Worm (Caenorhabditis elegans) whole organism, L4 larva: Measurements from ENCODE around the gene pak-2.

Experiments
- F26F4.8 ChIP-seq: fragments of 200-800 bp; sonication (Bioruptor generic); conservative IDR thresholded peaks from 2 replicates; pipeline ENCODE4 v1.3.6; 2022; ENCODE audit warnings: missing genetic modification characterization, missing compliant biosample characterization
- T20F7.1 ChIP-seq: fragments of 200-800 bp; sonication (Bioruptor generic); optimal IDR thresholded peaks from 2 replicates; lab custom pipeline; 2018; ENCODE audit warnings: mild to moderate bottlenecking, missing genetic modification characterization, missing compliant biosample characterization
- T26A8.4 ChIP-seq: fragments of 200-800 bp; sonication (Bioruptor generic); IDR thresholded peaks from 2 replicates; pipeline ENCODE4 v1.3.6; 2022; ENCODE audit warnings: missing genetic modification characterization, missing compliant biosample characterization
- Y48G9A.11 ChIP-seq: fragments of 200-800 bp; sonication (Bioruptor generic); IDR thresholded peaks from 2 replicates; pipeline ENCODE4 v1.3.6; 2022; ENCODE audit warnings: missing genetic modification reagents, missing genetic modification characterization, missing compliant biosample characterization
- Y75B8A.6 ChIP-seq: fragments of 200-800 bp; sonication (Bioruptor generic); IDR thresholded peaks from 2 replicates; pipeline ENCODE4 v1.3.6; 2022; ENCODE audit warnings: missing genetic modification reagents, missing genetic modification characterization, missing compliant biosample characterization
- ZK337.2 ChIP-seq: fragments of 200-800 bp; sonication (Bioruptor generic); IDR thresholded peaks from 2 replicates; pipeline ENCODE4 v1.3.6; 2022; ENCODE audit warnings: missing genetic modification reagents, missing genetic modification characterization, missing compliant biosample characterization
- ceh-20 ChIP-seq: fragments of 200-800 bp; sonication (Bioruptor generic); IDR thresholded peaks from 2 replicates; pipeline ENCODE4 v1.3.6; 2022; ENCODE audit warnings: missing genetic modification reagents, missing genetic modification characterization, missing compliant biosample characterization
- ceh-28 ChIP-seq: fragments of 150-350 bp; optimal IDR thresholded peaks from 2 replicates; lab custom pipeline; 2014; ENCODE audit warnings: missing biosample characterization, missing genetic modification reagents, missing genetic modification characterization
- ceh-32 ChIP-seq: sonication (generic microtip); optimal IDR thresholded peaks from 2 replicates; lab custom pipeline; 2016; ENCODE audit warnings: mild to moderate bottlenecking, missing genetic modification characterization, missing compliant biosample characterization; ENCODE audit not compliant: poor library complexity
- ceh-44 ChIP-seq: fragments of 200-800 bp; sonication (Bioruptor generic); IDR thresholded peaks from 2 replicates; pipeline ENCODE4 v1.3.6; 2022; ENCODE audit warnings: missing genetic modification reagents, missing genetic modification characterization, missing compliant biosample characterization
- cey-2 ChIP-seq: sonication (generic microtip); optimal IDR thresholded peaks from 3 replicates; lab custom pipeline; 2017; ENCODE audit warnings: missing genetic modification characterization, mild to moderate bottlenecking, missing compliant biosample characterization, antibody characterized with exemption, borderline replicate concordance; ENCODE audit not compliant: insufficient read depth
- daf-16 ChIP-seq, 3 experiments: sonication (generic microtip); optimal IDR thresholded peaks; 2 replicates each; lab custom pipeline; 2016 to 2017; ENCODE audit warnings: missing genetic modification characterization in 3 of 3, missing genetic modification reagents in 3 of 3, mild to moderate bottlenecking in 2 of 3, missing compliant biosample characterization in 2 of 3, missing biosample characterization in 1 of 3, moderate library complexity in 1 of 3
- daf-8 ChIP-seq: fragments of 200-800 bp; sonication (Bioruptor generic); IDR thresholded peaks from 2 replicates; pipeline ENCODE4 v1.3.6; 2022; ENCODE audit warnings: missing genetic modification characterization, missing compliant biosample characterization
- dmd-6 ChIP-seq: fragments of 200-800 bp; sonication (Bioruptor generic); IDR thresholded peaks from 2 replicates; pipeline ENCODE4 v1.3.6; 2022; ENCODE audit warnings: missing genetic modification reagents, missing genetic modification characterization, missing compliant biosample characterization
- dmd-9 ChIP-seq: fragments of 200-800 bp; sonication (Bioruptor generic); IDR thresholded peaks from 2 replicates; pipeline ENCODE4 v1.3.6; 2022; ENCODE audit warnings: missing genetic modification reagents, missing genetic modification characterization, missing compliant biosample characterization
- dve-1 ChIP-seq: sonication (generic microtip); optimal IDR thresholded peaks from 2 replicates; lab custom pipeline; 2017; ENCODE audit warnings: antibody characterized with exemption, mild to moderate bottlenecking, missing genetic modification characterization, missing compliant biosample characterization; ENCODE audit not compliant: insufficient read depth
- fos-1 ChIP-seq: fragments of 150-350 bp; optimal IDR thresholded peaks from 2 replicates; lab custom pipeline; 2014; ENCODE audit warnings: missing biosample characterization, missing genetic modification characterization
- gei-8 ChIP-seq: fragments of 200-800 bp; sonication (Bioruptor generic); optimal IDR thresholded peaks from 2 replicates; lab custom pipeline; 2018; ENCODE audit warnings: mild to moderate bottlenecking, missing genetic modification characterization, missing compliant biosample characterization
- hlh-11 ChIP-seq: fragments of 200-800 bp; sonication (Bioruptor generic); optimal IDR thresholded peaks from 2 replicates; lab custom pipeline; 2018; ENCODE audit warnings: mild to moderate bottlenecking, missing genetic modification characterization, missing compliant biosample characterization
- hlh-30 ChIP-seq: sonication (generic microtip); optimal IDR thresholded peaks from 2 replicates; lab custom pipeline; 2017; ENCODE audit warnings: antibody characterized with exemption, mild to moderate bottlenecking, missing genetic modification characterization, missing compliant biosample characterization; ENCODE audit not compliant: insufficient read depth
- hmg-1.1 ChIP-seq: fragments of 200-800 bp; sonication (Bioruptor generic); IDR thresholded peaks from 2 replicates; pipeline ENCODE4 v1.3.6; 2022; ENCODE audit warnings: missing genetic modification reagents, missing genetic modification characterization, missing compliant biosample characterization
- lin-1 ChIP-seq: fragments of 200-800 bp; sonication (Bioruptor generic); IDR thresholded peaks from 2 replicates; pipeline ENCODE4 v1.3.6; 2022; ENCODE audit warnings: missing genetic modification reagents, missing genetic modification characterization, missing compliant biosample characterization
- lin-15B ChIP-seq: fragments of 150-350 bp; sonication (generic microtip); optimal IDR thresholded peaks from 3 replicates; lab custom pipeline; 2014; ENCODE audit warnings: missing biosample characterization, missing genetic modification characterization
- lin-39 ChIP-seq: fragments of 150-350 bp; optimal IDR thresholded peaks from 2 replicates; lab custom pipeline; 2014; ENCODE audit warnings: missing biosample characterization, missing genetic modification reagents, missing genetic modification characterization
- lir-3 ChIP-seq: sonication (generic microtip); optimal IDR thresholded peaks from 2 replicates; lab custom pipeline; 2016; ENCODE audit warnings: mild to moderate bottlenecking, missing genetic modification characterization, missing compliant biosample characterization
- lsy-2 ChIP-seq, 2 experiments: fragments of 150-350 bp in 1 of 2; sonication (generic microtip) in 1 of 2; optimal IDR thresholded peaks; 2 replicates each; lab custom pipeline; 2014 to 2017; ENCODE audit warnings: missing biosample characterization in 2 of 2, missing genetic modification characterization in 2 of 2
- madf-5 ChIP-seq, 2 experiments: fragments of 200-800 bp; sonication (Bioruptor generic); IDR thresholded peaks; 2 replicates each; pipeline ENCODE4 v1.3.6; 2022; ENCODE audit warnings: missing compliant biosample characterization in 2 of 2, missing genetic modification characterization in 2 of 2
- madf-9 ChIP-seq: fragments of 200-800 bp; sonication (Bioruptor generic); conservative IDR thresholded peaks from 2 replicates; pipeline ENCODE4 v1.3.6; 2022; ENCODE audit warnings: missing genetic modification reagents, missing genetic modification characterization, missing compliant biosample characterization
- mdl-1 ChIP-seq, 2 experiments: fragments of 150-350 bp in 1 of 2; sonication (generic microtip) in 1 of 2; optimal IDR thresholded peaks; 2 replicates each; lab custom pipeline; 2014 to 2017; ENCODE audit warnings: missing biosample characterization in 2 of 2, missing genetic modification characterization in 2 of 2
- mep-1 ChIP-seq: fragments of 150-350 bp; sonication (generic microtip); optimal IDR thresholded peaks from 3 replicates; lab custom pipeline; 2014; ENCODE audit warnings: missing biosample characterization, missing genetic modification characterization
- mxl-3 ChIP-seq: fragments of 200-800 bp; sonication (Bioruptor generic); optimal IDR thresholded peaks from 2 replicates; lab custom pipeline; 2018; ENCODE audit warnings: mild to moderate bottlenecking, missing genetic modification characterization, missing compliant biosample characterization
- nhr-102 ChIP-seq: sonication (generic microtip); optimal IDR thresholded peaks from 2 replicates; lab custom pipeline; 2016; ENCODE audit warnings: mild to moderate bottlenecking, missing genetic modification characterization, moderate library complexity, missing compliant biosample characterization
- nhr-28 ChIP-seq: fragments of 150-350 bp; optimal IDR thresholded peaks from 2 replicates; lab custom pipeline; 2014; ENCODE audit warnings: missing biosample characterization, missing genetic modification characterization
- nhr-42 ChIP-seq: fragments of 200-800 bp; sonication (Bioruptor generic); IDR thresholded peaks from 2 replicates; pipeline ENCODE4 v1.3.6; 2022; ENCODE audit warnings: missing genetic modification characterization, missing compliant biosample characterization
- nhr-48 ChIP-seq: sonication (generic microtip); optimal IDR thresholded peaks from 2 replicates; lab custom pipeline; 2016; ENCODE audit warnings: mild to moderate bottlenecking, missing genetic modification characterization, missing compliant biosample characterization
- nhr-77 ChIP-seq: fragments of 150-350 bp; optimal IDR thresholded peaks from 2 replicates; lab custom pipeline; 2014; ENCODE audit warnings: missing biosample characterization, missing genetic modification characterization
- php-3 ChIP-seq: fragments of 200-800 bp; sonication (Bioruptor generic); IDR thresholded peaks from 2 replicates; pipeline ENCODE4 v1.3.6; 2022; ENCODE audit warnings: missing genetic modification reagents, missing genetic modification characterization, missing compliant biosample characterization
- pqm-1 ChIP-seq: sonication (generic microtip); optimal IDR thresholded peaks from 2 replicates; lab custom pipeline; 2017; ENCODE audit warnings: missing biosample characterization, missing genetic modification characterization
- skn-1 ChIP-seq: fragments of 150-350 bp; optimal IDR thresholded peaks from 2 replicates; lab custom pipeline; 2014; ENCODE audit warnings: missing biosample characterization, missing genetic modification characterization
- tra-1 ChIP-seq: fragments of 200-800 bp; sonication (Bioruptor generic); IDR thresholded peaks from 2 replicates; pipeline ENCODE4 v1.3.6; 2022; ENCODE audit warnings: missing genetic modification reagents, missing genetic modification characterization, missing compliant biosample characterization
- unc-62 ChIP-seq, 3 experiments: fragments of 150-350 bp in 1 of 3; sonication (generic microtip); optimal IDR thresholded peaks in 2 of 3; peaks in 1 of 3; 1 replicate in 1 of 3; 2 replicates in 2 of 3; lab custom pipeline; 2014 to 2017; ENCODE audit warnings: missing biosample characterization in 3 of 3, missing genetic modification characterization in 3 of 3, missing genetic modification reagents in 3 of 3, missing genotype in 1 of 3

The pak-2 gene

DNA sequence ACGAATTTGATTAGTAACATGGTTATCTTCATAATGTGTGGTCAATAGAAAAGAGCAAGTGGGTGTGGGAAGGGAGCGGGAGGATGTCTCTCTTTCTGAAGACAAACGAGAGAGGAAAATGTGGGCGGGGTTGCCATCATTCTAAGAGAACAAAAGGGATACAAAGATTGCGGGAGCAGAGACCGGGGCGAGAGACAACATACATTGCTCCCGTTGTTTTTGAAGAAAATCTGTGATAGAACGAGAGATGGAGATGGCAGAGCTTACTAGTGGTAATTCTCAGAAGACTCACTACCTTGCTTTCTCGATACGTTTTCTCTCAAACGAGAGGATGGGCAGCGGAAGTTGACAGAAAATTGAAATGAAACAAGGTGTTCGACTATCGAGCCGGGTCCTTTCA, 34.1 kb upstream of the pak-2 start:
- TF ChIP-seq lsy-2 (tag; optimal IDR thresholded peaks at IDR 0.05; lab: Kevin White, UChicago) (no peak), lin-39 (tag; lab: Kevin White, UChicago) (no peak), ceh-28 (tag; lab: Kevin White, UChicago) (no peak), lir-3 (tag; lab: Kevin White, UChicago) (no peak), Y48G9A.11 (GFP tag; lab: Robert Waterston, UW) (no peak), madf-5 (GFP tag; IDR thresholded peaks at IDR 0.05; lab: Robert Waterston, UW) (no peak)
- TF ChIP-seq, all 104 proteins: peak for 0

DNA sequence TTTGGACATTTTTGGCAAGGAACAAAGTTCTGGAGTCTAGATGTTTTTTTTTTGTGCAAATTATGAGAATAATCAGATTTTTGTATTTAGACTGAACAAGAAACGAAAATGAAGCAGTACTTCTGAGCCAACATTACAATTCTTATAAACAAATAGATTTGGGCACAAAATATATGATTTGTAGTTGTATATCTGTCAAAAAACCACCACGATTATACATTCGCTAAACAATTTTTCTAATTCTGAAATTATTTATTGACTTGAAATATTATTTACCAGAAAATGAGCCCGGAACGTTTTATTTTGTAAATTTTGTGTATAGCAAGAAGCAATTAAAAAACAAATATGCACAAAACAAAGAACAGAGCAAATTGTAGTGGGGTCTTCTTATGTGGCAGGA, 32.2 kb upstream of the pak-2 start:
- peak; percentile 22 for TF ChIP-seq fos-1 (tag; lab: Kevin White, UChicago)
- TF ChIP-seq hmg-1.1 (GFP tag; lab: Robert Waterston, UW): no peak

DNA sequence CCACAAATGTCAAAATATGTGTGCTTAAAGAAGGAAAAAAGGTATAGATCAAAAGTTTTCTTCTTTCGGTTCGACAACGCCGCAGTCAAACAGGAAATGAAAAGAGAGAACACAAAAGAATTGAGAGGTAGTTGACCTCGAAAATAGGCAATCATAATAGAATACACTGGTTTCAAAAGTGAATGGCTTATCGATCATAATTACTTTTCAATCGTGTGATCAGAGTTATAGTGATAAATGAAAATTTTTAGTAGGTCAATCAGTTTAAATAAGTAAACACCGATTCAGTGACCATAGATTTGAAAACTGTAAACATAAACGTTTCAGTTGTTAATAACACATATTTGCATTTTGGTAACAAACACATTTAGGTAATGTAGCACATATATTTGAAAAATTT, 31.2 kb upstream of the pak-2 start:
- TF ChIP-seq ZK337.2 (GFP tag; lab: Robert Waterston, UW) (no peak), nhr-77 (tag; lab: Kevin White, UChicago) (peak; percentile 85), dmd-9 (no peak), unc-62 (GFP tag; optimal IDR thresholded peaks at IDR 0.05 in 1 of 2; lab: Kevin White, UChicago) (peak in 1 of 2 experiments; percentile 15), unc-62 (tag; optimal IDR thresholded peaks at IDR 0.05; lab: Kevin White, UChicago) (no peak), skn-1 (tag; lab: Kevin White, UChicago) (no peak), nhr-28 (tag; lab: Kevin White, UChicago) (peak; percentile 89), lin-15B (tag; lab: Kevin White, UChicago) (no peak), daf-16 (GFP tag; optimal IDR thresholded peaks at IDR 0.05; lab: Kevin White, UChicago) (no peak), daf-16 (tag; optimal IDR thresholded peaks at IDR 0.05; lab: Kevin White, UChicago) (peak; percentile 99), dmd-6 (GFP tag; lab: Robert Waterston, UW) (peak; percentile 71), pqm-1 (tag; lab: Kevin White, UChicago) (peak; percentile 69), hlh-11 (peak; percentile 60), madf-5 (GFP tag; IDR thresholded peaks at IDR 0.05; lab: Robert Waterston, UW) (no peak), dve-1 (tag; lab: Kevin White, UChicago) (peak; percentile 68), hlh-30 (tag; lab: Kevin White, UChicago) (peak; percentile 40), lsy-2 (tag; optimal IDR thresholded peaks at IDR 0.05; lab: Kevin White, UChicago) (peak in 1 of 2 experiments; percentile 27), cey-2 (no peak), madf-9 (GFP tag; lab: Robert Waterston, UW) (no peak)

DNA sequence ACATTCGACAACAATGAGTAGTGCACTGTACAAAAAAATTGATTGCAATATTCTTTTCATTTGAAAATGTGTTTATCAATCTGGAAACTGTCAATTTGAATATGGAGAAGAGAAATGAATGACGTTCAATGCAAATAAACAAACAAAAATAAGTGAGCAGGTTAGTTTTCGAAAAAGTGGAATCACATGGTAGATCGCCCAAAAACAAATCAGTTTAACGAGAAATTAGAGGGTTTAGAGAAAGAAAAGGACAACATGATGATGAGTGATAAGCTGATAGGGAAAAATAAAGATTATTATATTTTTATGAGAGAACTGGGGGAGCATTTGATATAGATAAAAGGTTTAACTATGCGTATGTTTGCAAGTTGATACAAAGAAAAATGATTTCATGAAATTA, 30.0 kb upstream of the pak-2 start, which contains the start of gene T04C12.8:
Gene T04C12.8 (minus strand): TSS at position 82 of the 400 bp plus-strand sequence.
- peak in 1 of 2 experiments; percentile 77 for TF ChIP-seq mdl-1 (tag; optimal IDR thresholded peaks at IDR 0.05; lab: Kevin White, UChicago)
- peak; percentile 69 for TF ChIP-seq hlh-30 (tag; lab: Kevin White, UChicago)
- peak; percentile 92 for TF ChIP-seq nhr-77 (tag; lab: Kevin White, UChicago)
- peak; percentile 52 for TF ChIP-seq lin-1 (GFP tag; lab: Robert Waterston, UW)
- TF ChIP-seq nhr-48 (tag; lab: Kevin White, UChicago): peak; percentile 21
- no peak for TF ChIP-seq ZK337.2 (GFP tag; lab: Robert Waterston, UW)
- peak; percentile 94 for TF ChIP-seq pqm-1 (tag; lab: Kevin White, UChicago)
- no peak for TF ChIP-seq Y75B8A.6 (GFP tag; lab: Robert Waterston, UW)
- peak; percentile 96 for TF ChIP-seq dve-1 (tag; lab: Kevin White, UChicago)
- no peak for TF ChIP-seq ceh-44
- TF ChIP-seq ceh-32 (tag; lab: Kevin White, UChicago): no peak
- TF ChIP-seq nhr-102 (tag; lab: Kevin White, UChicago): peak; percentile 82
- 0 out of 2 replicates have a peak, but pooled peaks have one; percentile 5 for TF ChIP-seq nhr-42 (GFP tag; lab: Robert Waterston, UW)
- no peak for TF ChIP-seq F26F4.8 (GFP tag; lab: Robert Waterston, UW)
- 0 out of 2 replicates have a peak, but pooled peaks have one; percentile 41 for TF ChIP-seq ceh-20 (GFP tag; lab: Robert Waterston, UW)
- TF ChIP-seq mep-1 (tag; lab: Kevin White, UChicago): peak; percentile 20
- TF ChIP-seq php-3: peak; percentile 94
- TF ChIP-seq T20F7.1 (GFP tag; lab: Kevin White, UChicago): peak; percentile 58
- TF ChIP-seq gei-8 (GFP tag; lab: Kevin White, UChicago): no peak
- peak in 1 of 2 experiments; percentile 86 for TF ChIP-seq daf-16 (GFP tag; optimal IDR thresholded peaks at IDR 0.05; lab: Kevin White, UChicago)
- peak; percentile 99 for TF ChIP-seq daf-16 (tag; optimal IDR thresholded peaks at IDR 0.05; lab: Kevin White, UChicago)
- TF ChIP-seq daf-8 (GFP tag; lab: Robert Waterston, UW): no peak
- TF ChIP-seq lir-3 (tag; lab: Kevin White, UChicago): no peak
- peak; percentile 91 for TF ChIP-seq hlh-11
- peak; percentile 36; the same call in 1 of the 2 replicates for TF ChIP-seq T26A8.4 (GFP tag; lab: Robert Waterston, UW)
- TF ChIP-seq mxl-3: peak; percentile 54
- peak; percentile 92 for TF ChIP-seq dmd-6 (GFP tag; lab: Robert Waterston, UW)
- TF ChIP-seq tra-1: peak; percentile 61; the same call in 1 of the 2 replicates
- TF ChIP-seq madf-5 (GFP tag; IDR thresholded peaks at IDR 0.05; lab: Robert Waterston, UW): no peak
